Worm (Caenorhabditis elegans) whole organism, L4/young adult: ENCODE measurements around the gene K07D4.6.

Source experiments
- W03F9.2 ChIP-seq: fragments of 150-350 bp; optimal IDR thresholded peaks from 2 replicates; lab custom pipeline; 2014; ENCODE audit warnings: missing biosample characterization, missing genetic modification characterization
- him-1 ChIP-seq: sonication (generic microtip); optimal IDR thresholded peaks from 2 replicates; lab custom pipeline; 2016; ENCODE audit warnings: missing genotype, missing genetic modification reagents, missing genetic modification characterization, missing compliant biosample characterization

DNA sequence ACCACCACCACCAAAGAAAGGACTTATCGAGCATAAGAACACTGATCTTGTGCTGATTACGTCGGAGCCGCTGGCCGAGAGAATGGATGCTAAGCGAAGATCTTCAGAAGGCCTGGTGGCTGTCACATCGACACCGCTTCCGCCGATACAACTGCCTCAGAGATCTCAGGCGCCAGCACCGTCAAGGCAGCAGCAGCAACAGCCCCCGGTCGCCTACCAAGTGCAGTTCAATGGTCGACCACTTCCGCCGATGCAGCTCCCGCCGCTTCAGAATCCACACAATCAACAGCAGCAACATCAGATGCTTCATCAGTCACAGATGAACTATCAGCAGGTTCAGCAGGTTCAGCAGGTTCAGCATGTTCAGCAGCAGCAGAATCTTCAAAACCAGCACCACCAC lies 51.5 kb downstream of the K07D4.6 start:
- no peak for TF ChIP-seq him-1 (tag; lab: Kevin White, UChicago)
- no peak for TF ChIP-seq W03F9.2 (tag; lab: Kevin White, UChicago)
